Worm (Caenorhabditis elegans) whole organism, mixed stage, embryonic: Measurements from ENCODE around the gene daf-18.

Experiments
- ceh-83 ChIP-seq: fragments of 200-800 bp; sonication (Bioruptor generic); optimal IDR thresholded peaks from 2 replicates; lab custom pipeline; 2018; ENCODE audit warnings: mild to moderate bottlenecking, missing genetic modification characterization, missing compliant biosample characterization
- cnd-1 ChIP-seq: fragments of 200-800 bp; sonication (Bioruptor generic); optimal IDR thresholded peaks from 2 replicates; lab custom pipeline; 2018; ENCODE audit warnings: mild to moderate bottlenecking, missing genetic modification characterization, missing compliant biosample characterization
- lin-13 ChIP-seq: fragments of 150-350 bp; optimal IDR thresholded peaks from 2 replicates; lab custom pipeline; 2014; ENCODE audit warnings: missing biosample characterization, missing genetic modification characterization
- lsy-2 ChIP-seq: fragments of 150-350 bp; optimal IDR thresholded peaks from 2 replicates; lab custom pipeline; 2014; ENCODE audit warnings: missing biosample characterization, missing genetic modification characterization
- mab-5 ChIP-seq: fragments of 150-350 bp; optimal IDR thresholded peaks from 2 replicates; lab custom pipeline; 2014; ENCODE audit warnings: missing biosample characterization, missing genetic modification characterization
- nhr-12 ChIP-seq: fragments of 150-350 bp; optimal IDR thresholded peaks from 2 replicates; lab custom pipeline; 2014; ENCODE audit warnings: missing biosample characterization, missing genetic modification characterization
- nhr-237 ChIP-seq: fragments of 150-350 bp; optimal IDR thresholded peaks from 2 replicates; lab custom pipeline; 2014; ENCODE audit warnings: missing biosample characterization, missing genetic modification characterization
- nhr-76 ChIP-seq: sonication (generic microtip); optimal IDR thresholded peaks from 2 replicates; lab custom pipeline; 2017; ENCODE audit warnings: missing biosample characterization, missing genetic modification characterization
- pha-4 ChIP-seq: fragments of 150-350 bp; optimal IDR thresholded peaks from 2 replicates; lab custom pipeline; 2018; ENCODE audit warnings: missing biosample characterization, missing genetic modification reagents, missing genetic modification characterization
- snpc-4 ChIP-seq: fragments of 150-350 bp; optimal IDR thresholded peaks from 2 replicates; lab custom pipeline; 2014; ENCODE audit warnings: missing biosample characterization, missing genetic modification characterization
- unc-120 ChIP-seq: sonication (generic microtip); optimal IDR thresholded peaks from 2 replicates; lab custom pipeline; 2017; ENCODE audit warnings: missing genetic modification characterization, missing compliant biosample characterization; ENCODE audit not compliant: poor library complexity, severe bottlenecking
- unc-62 ChIP-seq: fragments of 150-350 bp; optimal IDR thresholded peaks from 2 replicates; lab custom pipeline; 2014; ENCODE audit warnings: missing biosample characterization, missing genetic modification reagents, missing genetic modification characterization
- ztf-11 ChIP-seq: fragments of 150-350 bp; optimal IDR thresholded peaks from 2 replicates; lab custom pipeline; 2014; ENCODE audit warnings: missing biosample characterization, missing genetic modification characterization

DNA sequence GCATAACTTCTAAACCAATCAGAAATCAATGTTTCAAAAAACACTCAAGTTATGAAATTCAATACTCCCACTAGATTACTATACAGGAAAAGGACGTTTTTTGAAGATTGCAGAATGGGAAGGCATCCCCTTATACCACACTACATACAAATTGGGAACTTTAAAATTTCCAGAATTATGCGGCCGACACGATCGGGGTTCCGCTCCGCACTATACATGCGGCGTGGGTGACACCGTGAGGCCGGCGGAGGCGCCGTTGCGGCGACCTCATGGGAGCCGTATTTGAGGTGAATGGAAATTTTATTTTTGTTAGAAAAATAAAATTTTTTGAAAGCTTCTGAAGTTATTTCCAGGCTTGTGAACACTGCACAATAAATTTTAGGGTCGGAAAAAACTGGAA, 43.3 kb upstream of the daf-18 start:
- no peak for TF ChIP-seq nhr-237 (tag; lab: Kevin White, UChicago)
- no peak for TF ChIP-seq mab-5 (tag; lab: Kevin White, UChicago)
- no peak for TF ChIP-seq unc-62
- no peak for TF ChIP-seq pha-4 (tag; lab: Kevin White, UChicago)
- no peak for TF ChIP-seq nhr-76 (tag; lab: Kevin White, UChicago)
- no peak for TF ChIP-seq ceh-83
- TF ChIP-seq lin-13 (tag; lab: Kevin White, UChicago) = no peak
- no peak for TF ChIP-seq lsy-2 (tag; lab: Kevin White, UChicago)
- no peak for TF ChIP-seq nhr-12 (tag; lab: Kevin White, UChicago)
- no peak for TF ChIP-seq ztf-11 (tag; lab: Kevin White, UChicago)
- no peak for TF ChIP-seq unc-120
- no peak for TF ChIP-seq cnd-1
- TF ChIP-seq snpc-4 (tag; lab: Kevin White, UChicago) = no peak
